Worm (Caenorhabditis elegans) whole organism, mixed stage, embryonic: ENCODE data around the gene arle-14.
A peak's percentile ranks its signal among the peaks of the same experiment; 100 is the strongest.

Experiments used
- M03D4.4 ChIP-seq: sonication (generic microtip); optimal IDR thresholded peaks from 2 replicates; lab custom pipeline; 2017; ENCODE audit warnings: mild to moderate bottlenecking, missing genetic modification characterization, missing compliant biosample characterization
- blmp-1 ChIP-seq: fragments of 150-350 bp; optimal IDR thresholded peaks from 2 replicates; lab custom pipeline; 2014; ENCODE audit warnings: missing biosample characterization, missing genetic modification characterization
- ceh-39 ChIP-seq: fragments of 150-350 bp; optimal IDR thresholded peaks from 2 replicates; lab custom pipeline; 2014; ENCODE audit warnings: missing biosample characterization, missing genetic modification characterization
- ceh-43 ChIP-seq: fragments of 200-800 bp; sonication (Bioruptor generic); optimal IDR thresholded peaks from 2 replicates; lab custom pipeline; 2018; ENCODE audit warnings: mild to moderate bottlenecking, missing genetic modification characterization, moderate library complexity, missing compliant biosample characterization
- ceh-83 ChIP-seq: fragments of 200-800 bp; sonication (Bioruptor generic); optimal IDR thresholded peaks from 2 replicates; lab custom pipeline; 2018; ENCODE audit warnings: mild to moderate bottlenecking, missing genetic modification characterization, missing compliant biosample characterization
- cnd-1 ChIP-seq: fragments of 200-800 bp; sonication (Bioruptor generic); optimal IDR thresholded peaks from 2 replicates; lab custom pipeline; 2018; ENCODE audit warnings: mild to moderate bottlenecking, missing genetic modification characterization, missing compliant biosample characterization
- drap-1 ChIP-seq: fragments of 200-800 bp; sonication (Bioruptor generic); optimal IDR thresholded peaks from 3 replicates; lab custom pipeline; 2018; ENCODE audit warnings: mild to moderate bottlenecking, missing genetic modification characterization, missing compliant biosample characterization
- elt-3 ChIP-seq: fragments of 150-350 bp; optimal IDR thresholded peaks from 2 replicates; lab custom pipeline; 2014; ENCODE audit warnings: missing biosample characterization, missing genetic modification characterization
- ham-2 ChIP-seq: fragments of 200-800 bp; sonication (Bioruptor generic); optimal IDR thresholded peaks from 2 replicates; lab custom pipeline; 2018; ENCODE audit warnings: mild to moderate bottlenecking, missing genetic modification characterization, missing compliant biosample characterization
- hlh-1 ChIP-seq: fragments of 150-350 bp; optimal IDR thresholded peaks from 2 replicates; lab custom pipeline; 2014; ENCODE audit warnings: missing biosample characterization, missing genetic modification reagents, missing genetic modification characterization
- lin-13 ChIP-seq: fragments of 150-350 bp; optimal IDR thresholded peaks from 2 replicates; lab custom pipeline; 2014; ENCODE audit warnings: missing biosample characterization, missing genetic modification characterization
- lin-32 ChIP-seq: fragments of 200-800 bp; sonication (Bioruptor generic); optimal IDR thresholded peaks from 2 replicates; lab custom pipeline; 2018; ENCODE audit warnings: mild to moderate bottlenecking, missing genetic modification characterization, missing compliant biosample characterization
- lsy-2 ChIP-seq: fragments of 150-350 bp; optimal IDR thresholded peaks from 2 replicates; lab custom pipeline; 2014; ENCODE audit warnings: missing biosample characterization, missing genetic modification characterization
- mab-5 ChIP-seq: fragments of 150-350 bp; optimal IDR thresholded peaks from 2 replicates; lab custom pipeline; 2014; ENCODE audit warnings: missing biosample characterization, missing genetic modification characterization
- mep-1 ChIP-seq: fragments of 150-350 bp; optimal IDR thresholded peaks from 2 replicates; lab custom pipeline; 2017; ENCODE audit warnings: missing biosample characterization, missing genetic modification reagents, missing genetic modification characterization, inconsistent platforms
- mls-2 ChIP-seq: sonication (generic microtip); optimal IDR thresholded peaks from 2 replicates; lab custom pipeline; 2016; ENCODE audit warnings: mild to moderate bottlenecking, missing genetic modification characterization, moderate library complexity, missing compliant biosample characterization
- nhr-12 ChIP-seq: fragments of 150-350 bp; optimal IDR thresholded peaks from 2 replicates; lab custom pipeline; 2014; ENCODE audit warnings: missing biosample characterization, missing genetic modification characterization
- nhr-2 ChIP-seq: fragments of 150-350 bp; optimal IDR thresholded peaks from 2 replicates; lab custom pipeline; 2014; ENCODE audit warnings: missing biosample characterization, missing genetic modification characterization
- nhr-28 ChIP-seq: fragments of 150-350 bp; optimal IDR thresholded peaks from 2 replicates; lab custom pipeline; 2014; ENCODE audit warnings: missing biosample characterization, missing genetic modification characterization
- pha-4 ChIP-seq: fragments of 150-350 bp; optimal IDR thresholded peaks from 2 replicates; lab custom pipeline; 2018; ENCODE audit warnings: missing biosample characterization, missing genetic modification reagents, missing genetic modification characterization
- snpc-4 ChIP-seq: fragments of 150-350 bp; optimal IDR thresholded peaks from 2 replicates; lab custom pipeline; 2014; ENCODE audit warnings: missing biosample characterization, missing genetic modification characterization
- sptf-1 ChIP-seq: sonication (generic microtip); optimal IDR thresholded peaks from 2 replicates; lab custom pipeline; 2017; ENCODE audit warnings: mild to moderate bottlenecking, missing genetic modification characterization, moderate library complexity, missing compliant biosample characterization
- tbx-8 ChIP-seq: fragments of 200-800 bp; sonication (Bioruptor generic); optimal IDR thresholded peaks from 2 replicates; lab custom pipeline; 2018; ENCODE audit warnings: mild to moderate bottlenecking, missing genetic modification characterization, moderate library complexity, missing compliant biosample characterization
- unc-120 ChIP-seq: sonication (generic microtip); optimal IDR thresholded peaks from 2 replicates; lab custom pipeline; 2017; ENCODE audit warnings: missing genetic modification characterization, missing compliant biosample characterization; ENCODE audit not compliant: poor library complexity, severe bottlenecking
- unc-62 ChIP-seq: fragments of 150-350 bp; optimal IDR thresholded peaks from 2 replicates; lab custom pipeline; 2014; ENCODE audit warnings: missing biosample characterization, missing genetic modification reagents, missing genetic modification characterization
- zip-8 ChIP-seq: fragments of 150-350 bp; optimal IDR thresholded peaks from 2 replicates; lab custom pipeline; 2014; ENCODE audit warnings: missing biosample characterization, missing genetic modification characterization
- ztf-11 ChIP-seq: fragments of 150-350 bp; optimal IDR thresholded peaks from 2 replicates; lab custom pipeline; 2014; ENCODE audit warnings: missing biosample characterization, missing genetic modification characterization

The arle-14 gene

ce11 chrIII:5707546-5707945, 14.8 kb downstream of the arle-14 start:
- no peak for TF ChIP-seq pha-4

- TF ChIP-seq hlh-1 (tag; lab: Kevin White, UChicago) (peak; percentile 22), nhr-28 (tag; lab: Kevin White, UChicago) (no peak), elt-3 (tag; lab: Kevin White, UChicago) (no peak), unc-120 (tag; lab: Kevin White, UChicago) (peak; percentile 31), ceh-39 (tag; lab: Kevin White, UChicago) (no peak)
Measured at ce11 chrIII:5708024-5708423, 15.3 kb downstream of the arle-14 start.

- TF ChIP-seq snpc-4, result no peak
- peak; percentile 9 for TF ChIP-seq hlh-1 (tag; lab: Kevin White, UChicago)
Measured at ce11 chrIII:5709224-5709623, 16.5 kb downstream of the arle-14 start, which contains the start of gene hpo-28. TSS of gene hpo-28 (minus strand) at chrIII:5709324.

- no peak for TF ChIP-seq pha-4
- no peak for TF ChIP-seq ceh-39 (tag; lab: Kevin White, UChicago)
- TF ChIP-seq ceh-83, result no peak
- no peak for TF ChIP-seq mab-5
- TF ChIP-seq mls-2 (tag; lab: Kevin White, UChicago), result no peak
- no peak for TF ChIP-seq unc-120 (tag; lab: Kevin White, UChicago)
- TF ChIP-seq lin-13 (tag; lab: Kevin White, UChicago), result no peak
- no peak for TF ChIP-seq snpc-4
- no peak for TF ChIP-seq ham-2
- TF ChIP-seq nhr-2 (tag; lab: Kevin White, UChicago), result no peak
- TF ChIP-seq blmp-1 (tag; lab: Kevin White, UChicago), result no peak
- TF ChIP-seq unc-62 (GFP tag; lab: Kevin White, UChicago), result no peak
- no peak for TF ChIP-seq elt-3 (tag; lab: Kevin White, UChicago)
- TF ChIP-seq zip-8, result no peak
- TF ChIP-seq lsy-2, result no peak
- no peak for TF ChIP-seq mep-1 (tag; lab: Kevin White, UChicago)
- no peak for TF ChIP-seq cnd-1 (tag; lab: Kevin White, UChicago)
- no peak for TF ChIP-seq nhr-28 (tag; lab: Kevin White, UChicago)
Measured at ce11 chrIII:5710045-5710444, 17.3 kb downstream of the arle-14 start, which contains the start of gene B0336.12. TSS of gene B0336.12 (minus strand) at chrIII:5710145.

- no peak for TF ChIP-seq nhr-12 (tag; lab: Kevin White, UChicago)
- TF ChIP-seq blmp-1 (tag; lab: Kevin White, UChicago), result no peak
- peak; percentile 28 for TF ChIP-seq ham-2
- TF ChIP-seq sptf-1 (tag; lab: Kevin White, UChicago), result peak; percentile 25
- TF ChIP-seq mep-1 (tag; lab: Kevin White, UChicago), result peak; percentile 28
- TF ChIP-seq, all 35 proteins: peak for 3
Measured at ce11 chrIII:5710676-5711075, 18.0 kb downstream of the arle-14 start.

ce11 chrIII:5711242-5711641, 18.5 kb downstream of the arle-14 start, which contains the start of gene rbm-26:
TSS of gene rbm-26 (plus strand) at chrIII:5711542.
- TF ChIP-seq tbx-8 (no peak), sptf-1 (tag; lab: Kevin White, UChicago) (no peak), lin-32 (GFP tag; lab: Kevin White, UChicago) (no peak), ceh-43 (no peak), cnd-1 (tag; lab: Kevin White, UChicago) (no peak), drap-1 (GFP tag; lab: Kevin White, UChicago) (no peak), ham-2 (no peak), hlh-1 (tag; lab: Kevin White, UChicago) (no peak), nhr-28 (tag; lab: Kevin White, UChicago) (no peak), M03D4.4 (tag; lab: Kevin White, UChicago) (no peak), ceh-83 (no peak), mep-1 (tag; lab: Kevin White, UChicago) (no peak), ztf-11 (tag; lab: Kevin White, UChicago) (no peak)
- TF ChIP-seq, all 35 proteins: peak for 0
